Worm (Caenorhabditis elegans) whole organism, early embryonic: ENCODE data around the gene arl-8.

Experiments used
- F13C5.2 ChIP-seq: sonication (generic microtip); optimal IDR thresholded peaks from 2 replicates; lab custom pipeline; 2017; ENCODE audit warnings: mild to moderate bottlenecking, missing genetic modification characterization, inconsistent platforms, missing compliant biosample characterization
- ama-1 ChIP-seq: fragments of 150-350 bp; optimal IDR thresholded peaks from 2 replicates; lab custom pipeline; 2014
- ceh-13 ChIP-seq: fragments of 200-800 bp; sonication (Bioruptor generic); optimal IDR thresholded peaks from 2 replicates; lab custom pipeline; 2018; ENCODE audit warnings: mild to moderate bottlenecking, missing genetic modification characterization, missing compliant biosample characterization
- ceh-36 ChIP-seq: sonication (generic microtip); optimal IDR thresholded peaks from 2 replicates; lab custom pipeline; 2016; ENCODE audit warnings: missing genetic modification characterization, inconsistent platforms, missing compliant biosample characterization
- flt-1 ChIP-seq: fragments of 200-800 bp; sonication (Bioruptor generic); IDR thresholded peaks from 2 replicates; pipeline ENCODE4 v1.3.6; 2022; ENCODE audit warnings: missing genetic modification characterization, missing compliant biosample characterization
- hmg-4 ChIP-seq: fragments of 200-800 bp; sonication (Bioruptor generic); optimal IDR thresholded peaks from 2 replicates; lab custom pipeline; 2018; ENCODE audit warnings: mild to moderate bottlenecking, missing genetic modification characterization, missing compliant biosample characterization
- pes-1 ChIP-seq: fragments of 200-800 bp; sonication (Bioruptor generic); IDR thresholded peaks from 2 replicates; pipeline ENCODE4 v1.3.6; 2022; ENCODE audit warnings: missing genetic modification reagents, missing genetic modification characterization, missing compliant biosample characterization
- scrt-1 ChIP-seq: fragments of 200-800 bp; sonication (Bioruptor generic); IDR thresholded peaks from 2 replicates; pipeline ENCODE4 v1.3.6; 2022; ENCODE audit warnings: missing genetic modification characterization, missing compliant biosample characterization
- sea-1 ChIP-seq: fragments of 200-800 bp; sonication (Bioruptor generic); conservative IDR thresholded peaks from 2 replicates; pipeline ENCODE4 v1.3.6; 2022; ENCODE audit warnings: missing genetic modification characterization, missing compliant biosample characterization
- tbx-11 ChIP-seq: fragments of 200-800 bp; sonication (Bioruptor generic); IDR thresholded peaks from 2 replicates; pipeline ENCODE4 v1.3.6; 2022; ENCODE audit warnings: missing genetic modification characterization, missing compliant biosample characterization
- tbx-37 ChIP-seq: fragments of 200-800 bp; sonication (Bioruptor generic); conservative IDR thresholded peaks from 2 replicates; pipeline ENCODE4 v1.3.6; 2022; ENCODE audit warnings: missing genetic modification reagents, missing genetic modification characterization, missing compliant biosample characterization
- tra-4 ChIP-seq: sonication (generic microtip); optimal IDR thresholded peaks from 2 replicates; lab custom pipeline; 2017; ENCODE audit warnings: missing genetic modification characterization, missing compliant biosample characterization

- TF ChIP-seq tbx-37 (GFP tag; lab: Robert Waterston, UW) (no peak), pes-1 (GFP tag; lab: Robert Waterston, UW) (no peak), tbx-11 (GFP tag; lab: Robert Waterston, UW) (no peak), hmg-4 (GFP tag; lab: Kevin White, UChicago) (no peak), flt-1 (GFP tag; lab: Robert Waterston, UW) (no peak), ama-1 (no peak), scrt-1 (no peak), tra-4 (no peak), F13C5.2 (no peak), ceh-13 (GFP tag; lab: Kevin White, UChicago) (no peak), sea-1 (no peak), ceh-36 (no peak)
Measured at ce11 chrIV:14760845-14761244, 37.1 kb upstream of the arl-8 start, which contains the start of gene ptp-5.2.
